Worm (Caenorhabditis elegans) whole organism, L1 larva: ENCODE measurements around the gene nmat-1.

Experiments used
- ceh-90 ChIP-seq: sonication (generic microtip); optimal IDR thresholded peaks from 2 replicates; lab custom pipeline; 2016; ENCODE audit warnings: missing genetic modification characterization, missing compliant biosample characterization
- lin-39 ChIP-seq: fragments of 150-350 bp; optimal IDR thresholded peaks from 2 replicates; lab custom pipeline; 2014; ENCODE audit warnings: missing biosample characterization, missing genetic modification reagents, missing genetic modification characterization
- mdl-1 ChIP-seq, 2 experiments: fragments of 150-350 bp; optimal IDR thresholded peaks; 2 replicates each; lab custom pipeline; 2014 to 2017; ENCODE audit warnings: missing biosample characterization in 2 of 2, missing genetic modification characterization in 2 of 2, inconsistent platforms in 1 of 2
- nhr-237 ChIP-seq: fragments of 150-350 bp; optimal IDR thresholded peaks from 2 replicates; lab custom pipeline; 2014; ENCODE audit warnings: missing biosample characterization, missing genetic modification characterization
- snpc-4 ChIP-seq: fragments of 150-350 bp; optimal IDR thresholded peaks from 2 replicates; lab custom pipeline; 2014; ENCODE audit warnings: missing biosample characterization, missing genetic modification characterization

DNA sequence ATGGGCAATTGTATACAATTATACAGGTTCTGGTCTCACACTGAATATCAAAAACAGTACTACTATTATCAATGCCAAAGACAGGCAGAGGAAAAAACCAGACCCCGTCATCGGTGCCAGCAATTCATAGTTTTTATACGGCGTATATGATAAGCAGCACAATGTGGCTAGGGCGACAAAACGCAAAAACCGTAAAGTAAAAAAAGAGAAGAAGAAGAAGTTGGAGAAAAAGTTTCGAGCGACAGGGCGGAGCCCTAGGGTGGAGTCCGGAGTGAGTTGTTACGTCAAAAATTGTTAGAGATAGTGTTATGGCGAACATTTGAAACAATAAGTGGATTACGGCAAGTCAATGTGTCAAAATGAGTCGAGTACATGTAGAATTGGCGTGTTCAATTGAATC lies 16.2 kb downstream of the nmat-1 start:
- TF ChIP-seq nhr-237 (tag; lab: Kevin White, UChicago) (no peak), ceh-90 (tag; lab: Kevin White, UChicago) (no peak), snpc-4 (no peak), mdl-1 (tag; optimal IDR thresholded peaks at IDR 0.05; lab: Kevin White, UChicago) (no peak), lin-39 (tag; lab: Kevin White, UChicago) (no peak)
